Worm (Caenorhabditis elegans) whole organism, L3 larva: ENCODE results near the gene W09C2.9.

Experiments
- ama-1 ChIP-seq: fragments of 150-350 bp; optimal IDR thresholded peaks from 2 replicates; lab custom pipeline; 2018
- ceh-28 ChIP-seq: fragments of 150-350 bp; optimal IDR thresholded peaks from 2 replicates; lab custom pipeline; 2014; ENCODE audit warnings: missing biosample characterization, missing genetic modification reagents, missing genetic modification characterization
- nhr-237 ChIP-seq: fragments of 150-350 bp; optimal IDR thresholded peaks from 2 replicates; lab custom pipeline; 2014; ENCODE audit warnings: missing biosample characterization, missing genetic modification characterization
- nhr-77 ChIP-seq: fragments of 150-350 bp; optimal IDR thresholded peaks from 2 replicates; lab custom pipeline; 2014; ENCODE audit warnings: missing biosample characterization, missing genetic modification characterization
- tbx-2 ChIP-seq: sonication (generic microtip); optimal IDR thresholded peaks from 2 replicates; lab custom pipeline; 2016; ENCODE audit warnings: mild to moderate bottlenecking, missing genetic modification characterization, missing compliant biosample characterization
- zag-1 ChIP-seq: fragments of 150-350 bp; optimal IDR thresholded peaks from 2 replicates; lab custom pipeline; 2014; ENCODE audit warnings: missing biosample characterization, missing genetic modification characterization

- TF ChIP-seq zag-1 (tag; lab: Kevin White, UChicago) (no peak), ceh-28 (no peak), nhr-77 (tag; lab: Kevin White, UChicago) (no peak), tbx-2 (tag; lab: Kevin White, UChicago) (no peak), ama-1 (no peak), nhr-237 (no peak)
These were observed 38.8 kb downstream of the W09C2.9 start for ce11 chrIV:9584352-9584751.
